Fruit fly (Drosophila melanogaster): ENCODE measurements around the gene Ibf1.

Ibf1 gene

DNA sequence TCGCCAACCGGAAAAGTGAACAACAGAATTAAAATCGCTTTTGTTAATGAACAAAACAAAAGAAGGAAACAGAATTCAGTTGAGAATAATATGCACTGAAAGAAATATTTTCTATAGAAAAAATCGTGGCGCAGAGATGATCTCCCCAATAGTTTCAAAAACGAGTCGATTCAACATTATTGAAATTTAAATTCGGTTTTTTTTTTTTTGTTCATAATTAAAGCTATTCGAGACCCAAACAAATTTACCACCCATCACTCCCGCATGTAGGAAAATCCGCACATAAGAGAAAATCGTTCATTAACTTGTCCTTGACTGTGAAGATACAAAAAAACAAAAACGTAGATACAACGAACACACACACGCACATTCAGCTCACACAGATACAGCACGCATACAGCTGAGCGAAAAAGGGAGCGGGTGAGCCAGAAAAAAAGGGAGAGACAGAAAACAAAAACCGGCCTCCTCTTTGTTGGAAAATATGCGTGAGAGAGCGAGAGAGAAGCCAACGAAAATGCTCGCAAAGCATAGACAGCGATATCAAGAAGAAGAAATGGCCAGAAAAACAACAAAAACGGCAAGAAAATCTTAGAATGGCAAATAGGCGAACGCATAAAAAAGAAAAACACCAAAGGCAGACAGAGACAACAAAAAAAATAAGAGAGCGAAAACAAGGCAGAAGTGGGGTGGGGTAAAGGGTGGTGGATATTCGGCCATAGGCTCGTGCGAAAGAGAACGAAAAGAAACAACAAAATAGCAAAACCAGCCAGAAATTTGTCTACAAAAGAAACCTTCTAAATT lies 38.5 kb upstream of the Ibf1 start (continued):
- TF ChIP-seq Smox (GFP tag; optimal IDR thresholded peaks at IDR 0.05) (peak; percentile 76), cyc (GFP tag; optimal IDR thresholded peaks at IDR 0.05) (peak; percentile 70), salr (GFP tag; optimal IDR thresholded peaks at IDR 0.05) (peak in 1 of 2 experiments; percentile 84), pdm3 (GFP tag; optimal IDR thresholded peaks at IDR 0.05) (peak; percentile 70), CG3919 (GFP tag; optimal IDR thresholded peaks at IDR 0.05) (peak; percentile 52), acj6 (GFP tag; optimal IDR thresholded peaks at IDR 0.05) (peak; percentile 64), CG8119 (GFP tag; IDR thresholded peaks at IDR 0.05) (peak; percentile 89), CG7368 (GFP tag; optimal IDR thresholded peaks at IDR 0.05) (peak; percentile 19), CG9139 (GFP tag; optimal IDR thresholded peaks at IDR 0.05) (peak; percentile 75), Ets96B (tag; optimal IDR thresholded peaks at IDR 0.05) (peak; percentile 59), CG34406 (GFP tag; optimal IDR thresholded peaks at IDR 0.05) (peak; percentile 73), Blimp-1 (GFP tag; optimal IDR thresholded peaks at IDR 0.05) (no peak), net (GFP tag; optimal IDR thresholded peaks at IDR 0.05) (peak; percentile 63), CG8319 (GFP tag; optimal IDR thresholded peaks at IDR 0.05) (peak; percentile 44), CG16779 (tag; optimal IDR thresholded peaks at IDR 0.05) (peak; percentile 76), CG8632 (GFP tag; optimal IDR thresholded peaks at IDR 0.05) (peak; percentile 71), Eip78C (GFP tag) (peak; percentile 93), ss (GFP tag; optimal IDR thresholded peaks at IDR 0.05) (peak; percentile 78 to 85), fkh (GFP tag; optimal IDR thresholded peaks at IDR 0.05) (peak; percentile 64)

DNA sequence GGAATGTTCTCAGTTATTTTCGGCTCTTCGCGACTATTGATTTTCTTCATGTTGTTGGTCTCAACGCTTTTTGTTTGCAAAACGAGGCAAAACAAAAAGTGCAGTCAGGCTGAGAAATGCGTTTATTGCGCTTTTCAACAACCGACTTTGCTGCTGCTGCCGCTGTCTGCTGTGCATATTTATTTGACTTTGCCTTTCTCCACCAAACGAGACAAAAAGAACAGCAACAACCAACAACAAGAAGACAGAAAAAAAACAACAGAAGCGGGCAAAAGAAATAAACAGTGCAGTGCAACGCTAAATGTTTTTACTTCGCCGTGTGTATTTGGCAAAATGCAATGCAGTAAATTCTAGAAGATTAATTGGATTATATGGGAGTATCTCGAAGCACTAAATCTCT lies 36.4 kb upstream of the Ibf1 start:
- TF ChIP-seq salr (GFP tag; optimal IDR thresholded peaks at IDR 0.05): no peak
- TF ChIP-seq ss (GFP tag; optimal IDR thresholded peaks at IDR 0.05): no peak
- TF ChIP-seq eg (GFP tag; IDR thresholded peaks at IDR 0.05): peak; percentile 64; the same call in 2 of the 3 replicates
- TF ChIP-seq CG6854 (GFP tag; optimal IDR thresholded peaks at IDR 0.05): peak; percentile 54
- peak; percentile 33 for TF ChIP-seq Eip78C (GFP tag)
- TF ChIP-seq CG10669 (GFP tag; optimal IDR thresholded peaks at IDR 0.05): peak; percentile 5
- no peak for TF ChIP-seq Sox15 (GFP tag; optimal IDR thresholded peaks at IDR 0.05)
- TF ChIP-seq CG9139 (GFP tag; optimal IDR thresholded peaks at IDR 0.05): no peak
- TF ChIP-seq CG15336 (GFP tag; IDR thresholded peaks at IDR 0.05): peak; percentile 33; the same call in 1 of the 2 replicates
- no peak for TF ChIP-seq pdm3 (GFP tag; optimal IDR thresholded peaks at IDR 0.05)
- peak; percentile 0 for TF ChIP-seq CG6808 (GFP tag; optimal IDR thresholded peaks at IDR 0.05)
- peak; percentile 70 for TF ChIP-seq CG6276 (GFP tag; optimal IDR thresholded peaks at IDR 0.05)
- no peak for TF ChIP-seq CG16779 (tag; optimal IDR thresholded peaks at IDR 0.05)
- TF ChIP-seq CG6163 (GFP tag; IDR thresholded peaks at IDR 0.05): peak; percentile 20; the same call in 1 of the 3 replicates
- no peak for TF ChIP-seq vri (GFP tag; optimal IDR thresholded peaks at IDR 0.05)

DNA sequence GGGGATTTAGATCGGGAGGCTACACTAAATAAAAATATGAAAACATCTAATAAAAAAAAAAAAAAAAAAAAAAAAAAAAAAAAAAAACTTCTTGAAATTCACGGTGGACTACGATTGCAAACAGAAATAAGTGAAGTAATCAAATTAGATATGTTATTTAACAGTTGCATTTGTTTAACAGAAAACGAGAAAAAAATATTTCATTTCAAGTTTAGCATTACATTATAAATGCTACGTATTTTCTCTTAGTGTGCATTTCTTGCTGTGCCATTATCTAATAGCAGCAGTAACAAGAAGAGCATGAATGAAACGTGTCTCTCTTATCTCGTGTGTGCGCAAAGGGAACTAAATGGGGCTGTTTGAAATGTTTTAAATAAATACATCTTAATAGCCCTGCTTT lies 34.0 kb upstream of the Ibf1 start:
- TF ChIP-seq dac (GFP tag; optimal IDR thresholded peaks at IDR 0.05): no peak
- TF ChIP-seq CG1621 (tag; optimal IDR thresholded peaks at IDR 0.05): no peak
- peak; percentile 68 for TF ChIP-seq Lpt (GFP tag; optimal IDR thresholded peaks at IDR 0.05)
- TF ChIP-seq dsx (GFP tag; optimal IDR thresholded peaks at IDR 0.05; ENCODE audit: poor library complexity, severe bottlenecking): no peak
- no peak for TF ChIP-seq fd85E (GFP tag; optimal IDR thresholded peaks at IDR 0.05)
- peak; percentile 83 for TF ChIP-seq CG15336 (GFP tag; IDR thresholded peaks at IDR 0.05)
- TF ChIP-seq CG9139 (GFP tag; optimal IDR thresholded peaks at IDR 0.05): no peak
- no peak for TF ChIP-seq Blimp-1 (GFP tag; optimal IDR thresholded peaks at IDR 0.05)
- TF ChIP-seq Ets21C (GFP tag; optimal IDR thresholded peaks at IDR 0.05): no peak
- peak; percentile 65 for TF ChIP-seq CG3919 (GFP tag; optimal IDR thresholded peaks at IDR 0.05)
- TF ChIP-seq Sox102F (GFP tag; optimal IDR thresholded peaks at IDR 0.05): no peak
- peak; percentile 62 for TF ChIP-seq acj6 (GFP tag; optimal IDR thresholded peaks at IDR 0.05)
- TF ChIP-seq CG10669 (GFP tag; optimal IDR thresholded peaks at IDR 0.05): peak; percentile 10
- TF ChIP-seq CG4318 (GFP tag; optimal IDR thresholded peaks at IDR 0.05): peak; percentile 31
- TF ChIP-seq eg (GFP tag; IDR thresholded peaks at IDR 0.05): peak; percentile 84
- peak; percentile 59 for TF ChIP-seq CG11762 (GFP tag; optimal IDR thresholded peaks at IDR 0.05; ENCODE audit: insufficient read depth)
- peak; percentile 40 for TF ChIP-seq CG3032 (tag; optimal IDR thresholded peaks at IDR 0.05)
- TF ChIP-seq Ets96B (tag; optimal IDR thresholded peaks at IDR 0.05): peak; percentile 36
- TF ChIP-seq CG11902 (GFP tag; optimal IDR thresholded peaks at IDR 0.05): no peak
- peak; percentile 15 for TF ChIP-seq Smox (GFP tag; optimal IDR thresholded peaks at IDR 0.05)
- TF ChIP-seq CG31627 (GFP tag; optimal IDR thresholded peaks at IDR 0.05): no peak
- no peak for TF ChIP-seq Hr38 (GFP tag; optimal IDR thresholded peaks at IDR 0.05)
- TF ChIP-seq vri (GFP tag; optimal IDR thresholded peaks at IDR 0.05): peak; percentile 3
- TF ChIP-seq achi (GFP tag; optimal IDR thresholded peaks at IDR 0.05): peak; percentile 74
- peak; percentile 59 for TF ChIP-seq CG6276 (GFP tag; optimal IDR thresholded peaks at IDR 0.05)
- peak; percentile 72 for TF ChIP-seq CG10631 (GFP tag; optimal IDR thresholded peaks at IDR 0.05)
- no peak for TF ChIP-seq CG6808 (GFP tag; optimal IDR thresholded peaks at IDR 0.05)
- peak; percentile 42; the same call in 1 of the 2 replicates for TF ChIP-seq CG11294 (GFP tag; IDR thresholded peaks at IDR 0.05)
